Worm (Caenorhabditis elegans) whole organism, L4 larva: ENCODE measurements around the gene haly-1.

Experiments used
- lir-3 ChIP-seq: sonication (generic microtip); optimal IDR thresholded peaks from 2 replicates; lab custom pipeline; 2016; ENCODE audit warnings: mild to moderate bottlenecking, missing genetic modification characterization, missing compliant biosample characterization
- unc-62 ChIP-seq, 3 experiments: fragments of 150-350 bp in 1 of 3; sonication (generic microtip); optimal IDR thresholded peaks in 2 of 3; peaks in 1 of 3; 1 replicate in 1 of 3; 2 replicates in 2 of 3; lab custom pipeline; 2014 to 2017; ENCODE audit warnings: missing biosample characterization in 3 of 3, missing genetic modification characterization in 3 of 3, missing genetic modification reagents in 3 of 3, missing genotype in 1 of 3

DNA sequence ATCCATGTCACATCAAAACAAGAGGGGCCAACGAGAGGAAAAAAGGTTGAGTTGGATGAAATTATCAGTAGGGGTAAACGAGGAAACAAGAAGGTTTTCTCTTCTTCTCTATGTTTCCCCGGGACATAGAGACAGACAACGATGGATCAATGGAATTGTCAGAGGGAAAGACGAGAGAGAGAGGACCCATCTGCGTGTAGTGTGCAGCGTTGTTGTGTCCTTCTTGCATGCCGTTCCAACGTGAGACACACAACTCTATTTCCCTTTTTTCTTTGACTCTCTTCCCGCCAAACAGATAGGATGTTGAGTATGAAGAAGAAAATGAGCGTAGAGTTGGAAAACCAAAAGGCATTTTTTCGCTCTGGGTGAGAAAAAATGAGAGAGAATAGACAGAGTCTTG lies 4.6 kb upstream of the haly-1 start:
- TF ChIP-seq lir-3 (tag; lab: Kevin White, UChicago) (no peak), unc-62 (GFP tag; optimal IDR thresholded peaks at IDR 0.05 in 1 of 2; lab: Kevin White, UChicago) (peak in 1 of 2 experiments; percentile 97), unc-62 (tag; optimal IDR thresholded peaks at IDR 0.05; lab: Kevin White, UChicago) (no peak)
